Fruit fly (Drosophila melanogaster) whole organism, embryonic: ENCODE data around the gene HP1b.
A peak's percentile ranks its signal among the peaks of the same experiment; 100 is the strongest.

Experiments
- Atf6 ChIP-seq: fragments of 200-800 bp; sonication (Bioruptor generic); IDR thresholded peaks from 2 replicates; pipeline ENCODE4 v1.3.6; 2022; ENCODE audit warnings: missing biosample characterization, missing genetic modification characterization
- BEAF-32 ChIP-seq: fragments of 200-800 bp; sonication (Bioruptor generic); optimal IDR thresholded peaks from 3 replicates; lab custom pipeline; 2017; ENCODE audit warnings: missing biosample characterization, missing genetic modification characterization, mild to moderate bottlenecking, moderate library complexity, missing genetic modification reagents
- BtbVII ChIP-seq: fragments of 200-800 bp; sonication (Bioruptor generic); optimal IDR thresholded peaks from 3 replicates; lab custom pipeline; 2017; ENCODE audit warnings: missing biosample characterization, mild to moderate bottlenecking, missing genetic modification characterization
- CG10366 ChIP-seq: fragments of 200-800 bp; sonication (Bioruptor generic); IDR thresholded peaks from 2 replicates; pipeline ENCODE4 v1.3.6; 2022; ENCODE audit warnings: missing biosample characterization, missing genetic modification characterization
- CG10431 ChIP-seq: fragments of 200-800 bp; sonication (Bioruptor generic); optimal IDR thresholded peaks from 3 replicates; lab custom pipeline; 2018; ENCODE audit warnings: missing biosample characterization, mild to moderate bottlenecking, missing genetic modification characterization
- CG10959 ChIP-seq: fragments of 200-800 bp; sonication (Bioruptor generic); IDR thresholded peaks from 2 replicates; pipeline ENCODE4 v1.3.6; 2022; ENCODE audit warnings: missing biosample characterization, missing genetic modification characterization
- CG11696 ChIP-seq: fragments of 200-800 bp; sonication (Bioruptor generic); IDR thresholded peaks from 2 replicates; pipeline ENCODE4 v1.3.6; 2022; ENCODE audit warnings: missing biosample characterization, missing genetic modification characterization
- CG13424 ChIP-seq: fragments of 200-800 bp; sonication (Bioruptor generic); optimal IDR thresholded peaks from 2 replicates; lab custom pipeline; 2019; ENCODE audit warnings: missing biosample characterization, mild to moderate bottlenecking, missing genetic modification characterization, moderate library complexity
- CG17568 ChIP-seq: fragments of 200-800 bp; sonication (Bioruptor generic); optimal IDR thresholded peaks from 2 replicates; lab custom pipeline; 2018; ENCODE audit warnings: missing biosample characterization, mild to moderate bottlenecking, missing genetic modification characterization, moderate library complexity
- CG2120 ChIP-seq: fragments of 200-800 bp; sonication (Bioruptor generic); optimal IDR thresholded peaks from 3 replicates; lab custom pipeline; 2016; ENCODE audit warnings: missing biosample characterization, missing genetic modification characterization
- CG2712 ChIP-seq: fragments of 200-800 bp; optimal IDR thresholded peaks from 3 replicates; lab custom pipeline; 2019; ENCODE audit warnings: missing biosample characterization, mild to moderate bottlenecking, missing genetic modification characterization, moderate library complexity
- CG34224 ChIP-seq: fragments of 200-800 bp; sonication (Bioruptor generic); IDR thresholded peaks from 3 replicates; pipeline ENCODE4 v1.3.6; 2022; ENCODE audit warnings: missing biosample characterization, missing genetic modification characterization; ENCODE audit not compliant: partially characterized antibody
- CG3847 ChIP-seq: fragments of 200-800 bp; sonication (Bioruptor generic); IDR thresholded peaks from 2 replicates; pipeline ENCODE4 v1.3.6; 2022; ENCODE audit warnings: missing biosample characterization, missing genetic modification characterization
- CG43689 ChIP-seq: fragments of 200-800 bp; sonication (Bioruptor generic); IDR thresholded peaks from 2 replicates; pipeline ENCODE4 v1.3.6; 2022; ENCODE audit warnings: missing biosample characterization, missing genetic modification characterization
- CG4707 ChIP-seq: fragments of 200-800 bp; sonication (Bioruptor generic); optimal IDR thresholded peaks from 2 replicates; lab custom pipeline; 2018; ENCODE audit warnings: missing biosample characterization, mild to moderate bottlenecking, missing genetic modification characterization, moderate library complexity
- CG4730 ChIP-seq: fragments of 200-800 bp; sonication (Bioruptor generic); IDR thresholded peaks from 2 replicates; pipeline ENCODE4 v1.3.6; 2022; ENCODE audit warnings: missing biosample characterization, missing genetic modification characterization
- CG6175 ChIP-seq: fragments of 200-800 bp; sonication (Bioruptor generic); IDR thresholded peaks from 3 replicates; pipeline ENCODE4 v1.3.6; 2022; ENCODE audit warnings: missing biosample characterization, missing genetic modification characterization
- CG7839 ChIP-seq: fragments of 200-800 bp; sonication (Bioruptor generic); optimal IDR thresholded peaks from 3 replicates; lab custom pipeline; 2018; ENCODE audit warnings: missing biosample characterization, mild to moderate bottlenecking, missing genetic modification characterization, moderate library complexity
- CG8089 ChIP-seq: fragments of 200-800 bp; sonication (Bioruptor generic); optimal IDR thresholded peaks from 3 replicates; lab custom pipeline; 2016; ENCODE audit warnings: missing biosample characterization, missing genetic modification characterization
- CG8290 ChIP-seq, 3 experiments: fragments of 200-800 bp; sonication (Bioruptor generic); optimal IDR thresholded peaks; 2 replicates each; lab custom pipeline; 2016 to 2019; ENCODE audit warnings: missing biosample characterization in 3 of 3, missing genetic modification characterization in 3 of 3, mild to moderate bottlenecking in 2 of 3, moderate library complexity in 1 of 3
- CG9437 ChIP-seq: fragments of 200-800 bp; sonication (Bioruptor generic); optimal IDR thresholded peaks from 2 replicates; lab custom pipeline; 2018; ENCODE audit warnings: missing biosample characterization, mild to moderate bottlenecking, missing genetic modification characterization
- CHES-1-like ChIP-seq: fragments of 200-800 bp; sonication (Bioruptor generic); optimal IDR thresholded peaks from 2 replicates; lab custom pipeline; 2016; ENCODE audit warnings: missing biosample characterization, missing genetic modification characterization
- CkIIα-i1 ChIP-seq: fragments of 200-800 bp; sonication (Bioruptor generic); IDR thresholded peaks from 2 replicates; pipeline ENCODE4 v1.3.6; 2022; ENCODE audit warnings: missing biosample characterization, missing genetic modification characterization
- Elba2 ChIP-seq: fragments of 200-800 bp; sonication (Bioruptor generic); optimal IDR thresholded peaks from 3 replicates; lab custom pipeline; 2016; ENCODE audit warnings: missing biosample characterization, missing genetic modification characterization
- HLH3B ChIP-seq: fragments of 200-800 bp; sonication (Bioruptor generic); IDR thresholded peaks from 2 replicates; pipeline ENCODE4 v1.3.6; 2022; ENCODE audit warnings: missing biosample characterization, missing genetic modification characterization
- Hand ChIP-seq: fragments of 200-800 bp; sonication (Bioruptor generic); optimal IDR thresholded peaks from 2 replicates; lab custom pipeline; 2017; ENCODE audit warnings: mild to moderate bottlenecking, missing biosample characterization, missing genetic modification reagents, missing genetic modification characterization
- HmgZ ChIP-seq: fragments of 200-800 bp; sonication (Bioruptor generic); optimal IDR thresholded peaks from 2 replicates; lab custom pipeline; 2018; ENCODE audit warnings: missing biosample characterization, mild to moderate bottlenecking, missing genetic modification characterization
- Side ChIP-seq: fragments of 200-800 bp; sonication (Bioruptor generic); optimal IDR thresholded peaks from 2 replicates; lab custom pipeline; 2016; ENCODE audit warnings: missing biosample characterization, missing genetic modification characterization
- Trl ChIP-seq, 3 experiments: fragments of >200 bp in 2 of 3; fragments of 200-800 bp in 1 of 3; sonication (Bioruptor generic) in 1 of 3; optimal IDR thresholded peaks; 2 replicates in 1 of 3; 3 replicates in 2 of 3; lab custom pipeline; 2016 to 2017; ENCODE audit warnings: missing biosample characterization in 1 of 3, missing genetic modification characterization in 1 of 3
- Xrp1 ChIP-seq: fragments of 200-800 bp; sonication (Bioruptor generic); IDR thresholded peaks from 2 replicates; pipeline ENCODE4 v1.3.6; 2022; ENCODE audit warnings: missing biosample characterization, missing genetic modification characterization
- YL-1 ChIP-seq: fragments of 200-800 bp; sonication (Bioruptor generic); optimal IDR thresholded peaks from 3 replicates; lab custom pipeline; 2017; ENCODE audit warnings: missing biosample characterization, mild to moderate bottlenecking, missing genetic modification characterization
- bab2 ChIP-seq: fragments of 200-800 bp; sonication (Bioruptor generic); optimal IDR thresholded peaks from 2 replicates; lab custom pipeline; 2016; ENCODE audit warnings: missing biosample characterization, missing genetic modification characterization
- br ChIP-seq: fragments of >200 bp; optimal IDR thresholded peaks from 2 replicates; lab custom pipeline; 2017
- en ChIP-seq: fragments of 200-800 bp; sonication (Bioruptor generic); optimal IDR thresholded peaks from 2 replicates; lab custom pipeline; 2016; ENCODE audit warnings: missing biosample characterization, missing genetic modification characterization
- esg ChIP-seq: fragments of 200-800 bp; sonication (Bioruptor generic); conservative IDR thresholded peaks from 2 replicates; pipeline ENCODE4 v1.3.6; 2022; ENCODE audit warnings: missing biosample characterization, missing genetic modification characterization
- eyg ChIP-seq: fragments of 200-800 bp; sonication (Bioruptor generic); optimal IDR thresholded peaks from 3 replicates; lab custom pipeline; 2016; ENCODE audit warnings: missing biosample characterization, missing genetic modification characterization
- fu2 ChIP-seq: fragments of 200-800 bp; sonication (Bioruptor generic); optimal IDR thresholded peaks from 2 replicates; lab custom pipeline; 2016; ENCODE audit warnings: missing biosample characterization, missing genetic modification characterization
- hb ChIP-seq: fragments of 200-800 bp; sonication (Bioruptor generic); IDR thresholded peaks from 3 replicates; pipeline ENCODE4 v1.3.6; 2022; ENCODE audit warnings: missing biosample characterization, missing genetic modification characterization; ENCODE audit not compliant: partially characterized antibody
- jing ChIP-seq: fragments of 200-800 bp; sonication (Bioruptor generic); optimal IDR thresholded peaks from 2 replicates; lab custom pipeline; 2018; ENCODE audit warnings: missing biosample characterization, mild to moderate bottlenecking, missing genetic modification characterization
- lab ChIP-seq: fragments of 200-800 bp; sonication (Bioruptor generic); optimal IDR thresholded peaks from 3 replicates; lab custom pipeline; 2017; ENCODE audit warnings: missing biosample characterization, missing genetic modification characterization, mild to moderate bottlenecking, moderate library complexity, missing genetic modification reagents
- lbe ChIP-seq: fragments of 200-800 bp; sonication (Bioruptor generic); optimal IDR thresholded peaks from 2 replicates; lab custom pipeline; 2016; ENCODE audit warnings: missing biosample characterization, mild to moderate bottlenecking, missing genetic modification characterization
- nerfin-2 ChIP-seq: fragments of 200-800 bp; sonication (Bioruptor generic); IDR thresholded peaks from 2 replicates; pipeline ENCODE4 v1.3.6; 2022; ENCODE audit warnings: missing biosample characterization, missing genetic modification characterization; ENCODE audit not compliant: partially characterized antibody
- oc ChIP-seq: fragments of 200-800 bp; sonication (Bioruptor generic); optimal IDR thresholded peaks from 2 replicates; lab custom pipeline; 2018; ENCODE audit warnings: missing biosample characterization, mild to moderate bottlenecking, missing genetic modification characterization, moderate library complexity
- tio ChIP-seq: fragments of 200-800 bp; sonication (Bioruptor generic); optimal IDR thresholded peaks from 2 replicates; lab custom pipeline; 2017; ENCODE audit warnings: missing biosample characterization, missing genetic modification characterization, inconsistent platforms
- twi ChIP-seq: fragments of 200-800 bp; optimal IDR thresholded peaks from 2 replicates; lab custom pipeline; 2019; ENCODE audit warnings: missing biosample characterization, mild to moderate bottlenecking, missing genetic modification characterization, moderate library complexity
- unpg ChIP-seq: fragments of 200-800 bp; sonication (Bioruptor generic); optimal IDR thresholded peaks from 3 replicates; lab custom pipeline; 2018; ENCODE audit warnings: missing biosample characterization, mild to moderate bottlenecking, missing genetic modification characterization, moderate library complexity
- vvl ChIP-seq: fragments of 200-800 bp; sonication (Bioruptor generic); IDR thresholded peaks from 2 replicates; pipeline ENCODE4 v1.3.6; 2022; ENCODE audit warnings: missing biosample characterization, missing genetic modification characterization
- z ChIP-seq: fragments of 200-800 bp; sonication (Bioruptor generic); IDR thresholded peaks from 3 replicates; pipeline ENCODE4 v1.3.6; 2022; ENCODE audit warnings: missing biosample characterization, missing genetic modification characterization
- zen2 ChIP-seq: fragments of 200-800 bp; sonication (Bioruptor generic); IDR thresholded peaks from 3 replicates; pipeline ENCODE4 v1.3.6; 2022; ENCODE audit warnings: missing biosample characterization, missing genetic modification characterization; ENCODE audit not compliant: partially characterized antibody
- zfh2 ChIP-seq: fragments of 200-800 bp; sonication (Bioruptor generic); optimal IDR thresholded peaks from 2 replicates; lab custom pipeline; 2016; ENCODE audit warnings: missing biosample characterization, missing genetic modification characterization

Gene HP1b

dm6 chrX:9042457-9043045, 38.3 kb upstream of the HP1b start (continued):
- no peak for TF ChIP-seq CG10959
- no peak for TF ChIP-seq CG3847 (GFP tag; lab: Robert Waterston, UW)
- no peak for TF ChIP-seq YL-1 (GFP tag; lab: Kevin White, UChicago)
- no peak for TF ChIP-seq oc (tag; lab: Kevin White, UChicago)
- TF ChIP-seq lab (GFP tag; lab: Kevin White, UChicago): peak; percentile 51
- peak; percentile 49 for TF ChIP-seq unpg (GFP tag; lab: Kevin White, UChicago)
- no peak for TF ChIP-seq fu2 (GFP tag; lab: Kevin White, UChicago)
- peak; percentile 24; the same call in 1 of the 3 replicates for TF ChIP-seq CG34224 (GFP tag; lab: Robert Waterston, UW)
- TF ChIP-seq nerfin-2 (GFP tag; lab: Robert Waterston, UW): no peak
- TF ChIP-seq tio (GFP tag; lab: Kevin White, UChicago): no peak
- no peak for TF ChIP-seq Side (GFP tag; lab: Kevin White, UChicago)
- no peak for TF ChIP-seq CG9437 (GFP tag; lab: Kevin White, UChicago)
- no peak for TF ChIP-seq CHES-1-like
- TF ChIP-seq CG8089 (GFP tag; lab: Kevin White, UChicago): no peak
- no peak for TF ChIP-seq hb (GFP tag; lab: Robert Waterston, UW)
- TF ChIP-seq Hand (GFP tag; lab: Kevin White, UChicago): no peak
- TF ChIP-seq CG11696: no peak
- no peak for TF ChIP-seq zfh2
- peak; percentile 57 for TF ChIP-seq vvl
- peak; percentile 58; the same call in 1 of the 3 replicates for TF ChIP-seq z (GFP tag; lab: Robert Waterston, UW)
- TF ChIP-seq BtbVII (GFP tag; lab: Kevin White, UChicago): no peak
- no peak for TF ChIP-seq CG2120 (GFP tag; lab: Kevin White, UChicago)
- TF ChIP-seq CG17568 (GFP tag; lab: Kevin White, UChicago): no peak
- TF ChIP-seq esg (GFP tag; lab: Robert Waterston, UW): no peak
- no peak for TF ChIP-seq CG4707 (GFP tag; lab: Kevin White, UChicago)
- TF ChIP-seq CkIIα-i1 (GFP tag; lab: Robert Waterston, UW): no peak
- TF ChIP-seq Atf6 (GFP tag; lab: Robert Waterston, UW): peak; percentile 15; the same call in 1 of the 2 replicates
- TF ChIP-seq CG8290 (GFP tag; optimal IDR thresholded peaks at IDR 0.05; lab: Kevin White, UChicago): no peak
- no peak for TF ChIP-seq CG8290 (tag; optimal IDR thresholded peaks at IDR 0.05; lab: Kevin White, UChicago)
- no peak for TF ChIP-seq HmgZ
- TF ChIP-seq CG7839 (tag; lab: Kevin White, UChicago): peak; percentile 15
- no peak for TF ChIP-seq CG43689 (GFP tag; lab: Robert Waterston, UW)
- no peak for TF ChIP-seq jing (GFP tag; lab: Kevin White, UChicago)
- TF ChIP-seq HLH3B: 0 out of 2 replicates have a peak, but pooled peaks have one; percentile 33
- no peak for TF ChIP-seq CG10366 (GFP tag; lab: Robert Waterston, UW)
- no peak for TF ChIP-seq lbe (GFP tag; lab: Kevin White, UChicago)
- peak; percentile 83 to 89 for TF ChIP-seq Trl (optimal IDR thresholded peaks at IDR 0.05; lab: Kevin White, UChicago)
- no peak for TF ChIP-seq Trl (GFP tag; optimal IDR thresholded peaks at IDR 0.05; lab: Kevin White, UChicago)
- TF ChIP-seq CG10431 (GFP tag; lab: Kevin White, UChicago): no peak
- TF ChIP-seq CG4730 (GFP tag; lab: Robert Waterston, UW): no peak
- peak; percentile 53 for TF ChIP-seq Xrp1 (GFP tag; lab: Robert Waterston, UW)
- TF ChIP-seq CG13424 (tag; lab: Kevin White, UChicago): peak; percentile 9
- peak; percentile 48 for TF ChIP-seq bab2 (GFP tag; lab: Kevin White, UChicago)
- TF ChIP-seq en: no peak
- TF ChIP-seq CG6175: no peak
- no peak for TF ChIP-seq BEAF-32 (GFP tag; lab: Kevin White, UChicago)
- TF ChIP-seq zen2 (GFP tag; lab: Robert Waterston, UW): no peak
- TF ChIP-seq CG2712 (tag; lab: Kevin White, UChicago): peak; percentile 23
- no peak for TF ChIP-seq Elba2 (GFP tag; lab: Kevin White, UChicago)
- no peak for TF ChIP-seq br
- no peak for TF ChIP-seq twi (tag; lab: Kevin White, UChicago)
- no peak for TF ChIP-seq eyg (GFP tag; lab: Kevin White, UChicago)
